Worm (Caenorhabditis elegans) whole organism, L1 larva: ENCODE measurements around the gene knl-3.

ENCODE experiments used
- Y116A8C.19 ChIP-seq: sonication (generic microtip); optimal IDR thresholded peaks from 2 replicates; lab custom pipeline; 2016; ENCODE audit warnings: missing compliant biosample characterization, missing genetic modification characterization, borderline replicate concordance
- aha-1 ChIP-seq: fragments of 150-350 bp; optimal IDR thresholded peaks from 2 replicates; lab custom pipeline; 2014; ENCODE audit warnings: missing biosample characterization, missing genetic modification characterization
- alr-1 ChIP-seq: fragments of 200-800 bp; sonication (Bioruptor generic); optimal IDR thresholded peaks from 2 replicates; lab custom pipeline; 2018; ENCODE audit warnings: borderline replicate concordance, mild to moderate bottlenecking, missing genetic modification characterization, missing compliant biosample characterization
- aly-2 ChIP-seq: fragments of 150-350 bp; optimal IDR thresholded peaks from 2 replicates; lab custom pipeline; 2014; ENCODE audit warnings: missing biosample characterization, missing genetic modification characterization
- blmp-1 ChIP-seq: fragments of 150-350 bp; optimal IDR thresholded peaks from 2 replicates; lab custom pipeline; 2014; ENCODE audit warnings: missing biosample characterization, missing genetic modification characterization
- ceh-8 ChIP-seq: fragments of 200-800 bp; sonication (Bioruptor generic); optimal IDR thresholded peaks from 2 replicates; lab custom pipeline; 2018; ENCODE audit warnings: mild to moderate bottlenecking, missing genetic modification characterization, moderate library complexity, missing compliant biosample characterization
- ceh-82 ChIP-seq, 3 experiments: fragments of 150-350 bp in 1 of 3; sonication (generic microtip) in 2 of 3; optimal IDR thresholded peaks; 2 replicates each; lab custom pipeline; 2014 to 2017; ENCODE audit warnings: missing biosample characterization in 3 of 3, missing genetic modification characterization in 3 of 3
- ceh-88 ChIP-seq: fragments of 200-800 bp; sonication (Bioruptor generic); IDR thresholded peaks from 2 replicates; pipeline ENCODE4 v1.3.6; 2022; ENCODE audit warnings: missing genetic modification characterization, missing compliant biosample characterization
- dsc-1 ChIP-seq: sonication (generic microtip); optimal IDR thresholded peaks from 2 replicates; lab custom pipeline; 2016; ENCODE audit warnings: mild to moderate bottlenecking, missing genetic modification characterization, missing compliant biosample characterization
- efl-1 ChIP-seq, 4 experiments: fragments of 150-350 bp; optimal IDR thresholded peaks in 3 of 4; peaks in 1 of 4; 1 replicate in 1 of 4; 2 replicates in 3 of 4; lab custom pipeline; 2014; ENCODE audit warnings: missing biosample characterization in 2 of 4, missing genetic modification characterization in 2 of 4, missing genetic modification reagents in 2 of 4
- elt-2 ChIP-seq: sonication (generic microtip); optimal IDR thresholded peaks from 2 replicates; lab custom pipeline; 2016; ENCODE audit warnings: missing genetic modification characterization, mild to moderate bottlenecking, inconsistent platforms, missing compliant biosample characterization, missing genetic modification reagents
- elt-3 ChIP-seq, 6 experiments: fragments of 150-350 bp in 1 of 6; sonication (generic microtip); optimal IDR thresholded peaks; 2 replicates each; lab custom pipeline; 2017 to 2018; ENCODE audit warnings: missing biosample characterization in 6 of 6, missing genetic modification characterization in 6 of 6, inconsistent platforms in 1 of 6
- fos-1 ChIP-seq: fragments of 150-350 bp; optimal IDR thresholded peaks from 2 replicates; lab custom pipeline; 2014; ENCODE audit warnings: missing biosample characterization, missing genetic modification characterization
- hpl-2 ChIP-seq: fragments of 150-350 bp; optimal IDR thresholded peaks from 2 replicates; lab custom pipeline; 2014; ENCODE audit warnings: missing biosample characterization, missing genetic modification reagents, missing genetic modification characterization
- lin-13 ChIP-seq: fragments of 150-350 bp; optimal IDR thresholded peaks from 2 replicates; lab custom pipeline; 2014; ENCODE audit warnings: missing biosample characterization, missing genetic modification reagents, missing genetic modification characterization
- lin-14 ChIP-seq: fragments of 200-800 bp; sonication (Bioruptor generic); optimal IDR thresholded peaks from 2 replicates; lab custom pipeline; 2018; ENCODE audit warnings: mild to moderate bottlenecking, missing genetic modification characterization, moderate library complexity, missing compliant biosample characterization
- lin-35 ChIP-seq, 2 experiments: fragments of 150-350 bp; optimal IDR thresholded peaks; 2 replicates each; lab custom pipeline; 2014; ENCODE audit warnings: missing biosample characterization in 2 of 2, missing genetic modification characterization in 2 of 2, missing genetic modification reagents in 2 of 2
- lsy-2 ChIP-seq, 2 experiments: fragments of 150-350 bp; optimal IDR thresholded peaks; 2 replicates each; lab custom pipeline; 2014; ENCODE audit warnings: missing biosample characterization in 2 of 2, missing genetic modification characterization in 2 of 2
- mef-2 ChIP-seq: fragments of 150-350 bp; optimal IDR thresholded peaks from 2 replicates; lab custom pipeline; 2014; ENCODE audit warnings: missing biosample characterization, missing genetic modification characterization
- nhr-19 ChIP-seq: fragments of 200-800 bp; sonication (Bioruptor generic); conservative IDR thresholded peaks from 2 replicates; pipeline ENCODE4 v1.3.6; 2022; ENCODE audit warnings: missing genetic modification characterization, missing compliant biosample characterization
- nhr-77 ChIP-seq: fragments of 150-350 bp; optimal IDR thresholded peaks from 2 replicates; lab custom pipeline; 2014; ENCODE audit warnings: missing biosample characterization, missing genetic modification characterization
- nhr-90 ChIP-seq: sonication (generic microtip); optimal IDR thresholded peaks from 2 replicates; lab custom pipeline; 2016; ENCODE audit warnings: mild to moderate bottlenecking, missing genetic modification characterization, missing compliant biosample characterization; ENCODE audit not compliant: poor library complexity
- pax-3 ChIP-seq: fragments of 200-800 bp; sonication (Bioruptor generic); optimal IDR thresholded peaks from 2 replicates; lab custom pipeline; 2018; ENCODE audit warnings: mild to moderate bottlenecking, missing genetic modification characterization, moderate library complexity, missing compliant biosample characterization
- pqm-1 ChIP-seq: sonication (generic microtip); optimal IDR thresholded peaks from 3 replicates; lab custom pipeline; 2017; ENCODE audit warnings: missing biosample characterization, missing genetic modification characterization
- rnt-1 ChIP-seq: sonication (generic microtip); optimal IDR thresholded peaks from 2 replicates; lab custom pipeline; 2016; ENCODE audit warnings: mild to moderate bottlenecking, missing genetic modification characterization, moderate library complexity, missing compliant biosample characterization
- sup-37 ChIP-seq: fragments of 200-800 bp; sonication (Bioruptor generic); optimal IDR thresholded peaks from 2 replicates; lab custom pipeline; 2018; ENCODE audit warnings: mild to moderate bottlenecking, missing genetic modification characterization, missing compliant biosample characterization
- swsn-7 ChIP-seq: sonication (generic microtip); optimal IDR thresholded peaks from 2 replicates; lab custom pipeline; 2016; ENCODE audit warnings: missing genetic modification characterization, missing compliant biosample characterization
- unc-86 ChIP-seq: sonication (generic microtip); optimal IDR thresholded peaks from 2 replicates; lab custom pipeline; 2016; ENCODE audit warnings: missing genetic modification characterization, missing compliant biosample characterization
- unc-98 ChIP-seq: fragments of 200-800 bp; sonication (Bioruptor generic); IDR thresholded peaks from 2 replicates; pipeline ENCODE4 v1.3.6; 2022; ENCODE audit warnings: missing genetic modification characterization, missing compliant biosample characterization
- ztf-11 ChIP-seq, 2 experiments: sonication (generic microtip); optimal IDR thresholded peaks; 2 replicates each; lab custom pipeline; 2016 to 2017; ENCODE audit warnings: missing genetic modification characterization in 2 of 2, missing biosample characterization in 1 of 2, missing compliant biosample characterization in 1 of 2

The knl-3 gene

ce11 chrV:1845977-1846376, 23.0 kb upstream of the knl-3 start, which contains the start of gene T10B5.7:
Gene T10B5.7 (plus strand): TSS chrV:1846201.
- TF ChIP-seq unc-98 (GFP tag; lab: Robert Waterston, UW) (no peak), elt-2 (tag; lab: Kevin White, UChicago) (peak; percentile 42)

DNA sequence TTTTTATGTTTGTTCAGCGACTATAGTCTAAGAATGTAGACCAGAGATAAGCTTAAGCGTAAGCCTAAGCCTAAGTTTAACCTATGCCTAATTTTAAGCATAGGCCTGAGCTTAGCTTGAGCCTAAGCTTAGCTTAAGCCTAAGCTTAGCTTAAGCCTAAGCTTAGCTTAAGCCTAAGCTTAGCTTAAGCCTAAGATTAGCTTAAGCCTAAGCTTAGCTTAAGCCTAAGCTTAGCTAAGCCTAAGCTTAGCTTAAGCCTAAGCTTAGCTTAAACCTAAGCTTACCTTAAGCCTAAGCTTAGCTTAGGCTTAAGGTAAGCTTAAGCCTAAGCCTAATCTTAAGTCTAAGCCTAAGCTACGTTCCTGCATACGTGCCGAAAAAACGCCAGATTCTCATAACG, 20.4 kb upstream of the knl-3 start:
- TF ChIP-seq ceh-88 (GFP tag; lab: Robert Waterston, UW) (no peak), nhr-19 (no peak), swsn-7 (tag; lab: Kevin White, UChicago) (no peak), elt-3 (tag; optimal IDR thresholded peaks at IDR 0.05; lab: Kevin White, UChicago) (no peak), unc-86 (tag; lab: Kevin White, UChicago) (no peak), pqm-1 (tag; lab: Kevin White, UChicago) (no peak), rnt-1 (tag; lab: Kevin White, UChicago) (no peak), dsc-1 (tag; lab: Kevin White, UChicago) (no peak), lin-14 (GFP tag; lab: Kevin White, UChicago) (no peak), elt-2 (tag; lab: Kevin White, UChicago) (no peak), nhr-90 (tag; lab: Kevin White, UChicago) (no peak), pax-3 (tag; lab: Kevin White, UChicago) (no peak), nhr-77 (tag; lab: Kevin White, UChicago) (no peak), fos-1 (tag; lab: Kevin White, UChicago) (no peak), ceh-82 (tag; optimal IDR thresholded peaks at IDR 0.05; lab: Kevin White, UChicago) (no peak), aha-1 (tag; lab: Kevin White, UChicago) (no peak), ztf-11 (tag; optimal IDR thresholded peaks at IDR 0.05; lab: Kevin White, UChicago) (no peak), aly-2 (tag; lab: Kevin White, UChicago) (no peak), alr-1 (no peak)

DNA sequence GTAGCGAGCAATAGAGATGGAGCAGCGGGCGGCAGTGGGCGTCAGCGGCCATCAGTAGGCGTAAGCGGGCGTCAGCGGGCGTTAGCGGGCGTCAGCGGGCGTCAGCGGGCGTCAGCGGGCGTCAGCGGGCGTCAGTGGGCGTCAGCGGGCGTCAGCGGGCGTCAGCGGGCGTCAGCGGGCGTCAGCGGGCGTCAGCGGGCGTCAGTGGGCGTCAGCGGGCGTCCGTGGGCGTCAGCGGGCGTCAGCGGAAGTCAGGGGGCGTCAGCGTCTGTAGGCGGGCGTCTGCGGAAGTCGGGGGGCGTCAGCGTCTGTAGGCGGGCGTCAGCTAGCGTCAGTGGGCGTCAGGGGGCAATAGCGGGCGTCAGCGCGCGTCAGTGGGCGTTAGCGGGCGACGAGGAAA, 19.0 kb upstream of the knl-3 start:
- TF ChIP-seq ceh-8: peak; percentile 57

DNA sequence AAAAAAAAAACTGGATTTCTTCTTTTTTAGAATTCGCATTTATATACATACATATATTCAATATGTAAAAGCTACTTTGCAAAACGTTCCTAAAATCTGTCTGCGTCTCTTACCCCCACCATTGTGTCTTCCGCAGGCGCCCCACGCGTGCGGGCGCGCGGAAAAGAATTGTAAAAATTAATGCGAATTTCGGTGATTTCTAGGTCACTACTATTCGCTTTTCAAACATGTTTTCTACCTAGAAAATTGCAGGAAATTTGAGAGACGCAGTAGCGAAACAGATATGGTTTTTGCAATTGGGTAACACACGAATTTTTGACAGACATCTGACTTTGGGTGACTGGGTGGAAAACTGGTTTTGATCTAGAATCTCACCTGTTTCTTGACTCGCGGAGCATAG, 13.9 kb upstream of the knl-3 start:
- TF ChIP-seq unc-98 (GFP tag; lab: Robert Waterston, UW): no peak
- TF ChIP-seq lin-35 (GFP tag; optimal IDR thresholded peaks at IDR 0.05; lab: Kevin White, UChicago): peak in 1 of 2 experiments; percentile 7
- peak; percentile 88 for TF ChIP-seq blmp-1

ce11 chrV:1856176-1856575, 12.8 kb upstream of the knl-3 start, which contains the start of gene T10B5.10:
Gene T10B5.10 (minus strand): TSS chrV:1856276.
- TF ChIP-seq blmp-1 (peak; percentile 70), efl-1 (optimal IDR thresholded peaks at IDR 0.05; lab: Kevin White, UChicago) (no peak), efl-1 (GFP tag; optimal IDR thresholded peaks at IDR 0.05 in 1 of 2; lab: Kevin White, UChicago) (peak in 1 of 2 experiments; percentile 51), lin-13 (GFP tag; lab: Kevin White, UChicago) (no peak)
- TF ChIP-seq, all 84 proteins: peak for 2

ce11 chrV:1857840-1858239, 11.2 kb upstream of the knl-3 start:
- TF ChIP-seq ceh-82 (tag; optimal IDR thresholded peaks at IDR 0.05; lab: Kevin White, UChicago) (no peak), Y116A8C.19 (no peak), mef-2 (no peak), efl-1 (optimal IDR thresholded peaks at IDR 0.05; lab: Kevin White, UChicago) (no peak), efl-1 (GFP tag; optimal IDR thresholded peaks at IDR 0.05 in 1 of 2; lab: Kevin White, UChicago) (peak in 1 of 2 experiments; percentile 52)

DNA sequence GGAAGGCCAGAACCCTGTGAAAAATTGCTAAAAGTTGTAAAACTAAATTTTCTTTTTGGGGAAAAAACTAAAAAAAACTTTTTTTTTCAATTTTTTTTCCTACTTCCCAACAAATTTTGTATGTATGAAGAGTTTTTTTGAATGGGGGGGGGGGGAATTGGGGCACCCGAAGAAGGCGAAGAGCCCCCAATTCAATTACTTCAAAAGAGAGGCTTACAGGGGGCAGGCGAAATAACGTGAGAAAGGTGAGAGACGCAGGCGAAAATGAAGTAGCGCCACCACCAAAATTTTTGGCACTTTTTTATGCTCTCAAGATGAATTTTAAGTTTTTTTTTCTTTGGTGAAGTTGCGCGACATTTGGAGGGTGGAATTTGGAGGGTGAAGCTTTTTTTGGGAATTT, 6.1 kb upstream of the knl-3 start:
- TF ChIP-seq aha-1 (tag; lab: Kevin White, UChicago): no peak
- no peak for TF ChIP-seq sup-37 (GFP tag; lab: Kevin White, UChicago)
- no peak for TF ChIP-seq ceh-88 (GFP tag; lab: Robert Waterston, UW)
- TF ChIP-seq dsc-1 (tag; lab: Kevin White, UChicago): no peak
- no peak for TF ChIP-seq efl-1 (optimal IDR thresholded peaks at IDR 0.05; lab: Kevin White, UChicago)
- peak in 1 of 2 experiments; percentile 10 for TF ChIP-seq efl-1 (GFP tag; optimal IDR thresholded peaks at IDR 0.05 in 1 of 2; lab: Kevin White, UChicago)
- TF ChIP-seq lsy-2 (tag; optimal IDR thresholded peaks at IDR 0.05; lab: Kevin White, UChicago): no peak
- no peak for TF ChIP-seq hpl-2 (GFP tag; lab: Kevin White, UChicago)
